Worm (Caenorhabditis elegans): ENCODE measurements around the gene irld-65.

- no peak for TF ChIP-seq unc-120 (tag; optimal IDR thresholded peaks at IDR 0.05; ENCODE audit: poor library complexity, severe bottlenecking)
- TF ChIP-seq ztf-11 (tag; optimal IDR thresholded peaks at IDR 0.05) = no peak
- no peak for TF ChIP-seq tbx-8 (GFP tag; optimal IDR thresholded peaks at IDR 0.05)
- no peak for TF ChIP-seq lin-32 (GFP tag; optimal IDR thresholded peaks at IDR 0.05)
These were observed 49.4 kb upstream of the irld-65 start for ce11 chrII:2987122-2987556.
